Fruit fly (Drosophila melanogaster) whole organism, embryonic: Measurements from ENCODE around the gene CG43251.

Experiments used
- Ada2b ChIP-seq: fragments of 200-800 bp; sonication (Bioruptor generic); IDR thresholded peaks from 2 replicates; pipeline ENCODE4 v1.3.6; 2022; ENCODE audit warnings: missing biosample characterization, missing genetic modification characterization
- Blimp-1 ChIP-seq: fragments of 200-800 bp; sonication (Bioruptor generic); optimal IDR thresholded peaks from 3 replicates; lab custom pipeline; 2018; ENCODE audit warnings: missing biosample characterization, missing genetic modification characterization, mild to moderate bottlenecking, moderate library complexity, missing genetic modification reagents
- CG10267 ChIP-seq: fragments of 200-800 bp; sonication (Bioruptor generic); optimal IDR thresholded peaks from 2 replicates; lab custom pipeline; 2018; ENCODE audit warnings: missing biosample characterization, mild to moderate bottlenecking, missing genetic modification characterization, moderate library complexity
- CG10979 ChIP-seq: fragments of 200-800 bp; sonication (Bioruptor generic); optimal IDR thresholded peaks from 2 replicates; lab custom pipeline; 2018; ENCODE audit warnings: missing biosample characterization, mild to moderate bottlenecking, missing genetic modification characterization, moderate library complexity
- CG11085 ChIP-seq: fragments of 200-800 bp; sonication (Bioruptor generic); IDR thresholded peaks from 2 replicates; pipeline ENCODE4 v1.3.6; 2022; ENCODE audit warnings: missing biosample characterization, missing genetic modification characterization
- CG11093 ChIP-seq: fragments of 200-800 bp; sonication (Bioruptor generic); IDR thresholded peaks from 3 replicates; pipeline ENCODE4 v1.3.6; 2022; ENCODE audit warnings: missing biosample characterization, missing genetic modification characterization
- CG13287 ChIP-seq: fragments of 200-800 bp; sonication (Bioruptor generic); IDR thresholded peaks from 2 replicates; pipeline ENCODE4 v1.3.6; 2022; ENCODE audit warnings: missing biosample characterization, missing genetic modification characterization; ENCODE audit not compliant: partially characterized antibody
- CG15479 ChIP-seq: fragments of 200-800 bp; sonication (Bioruptor generic); optimal IDR thresholded peaks from 3 replicates; lab custom pipeline; 2019; ENCODE audit warnings: missing biosample characterization, mild to moderate bottlenecking, missing genetic modification characterization, moderate library complexity
- CG16779 ChIP-seq: fragments of 200-800 bp; sonication (Bioruptor generic); IDR thresholded peaks from 2 replicates; pipeline ENCODE4 v1.3.6; 2022; ENCODE audit warnings: missing biosample characterization, missing genetic modification characterization
- CG32772 ChIP-seq: fragments of 200-800 bp; sonication (Bioruptor generic); IDR thresholded peaks from 2 replicates; pipeline ENCODE4 v1.3.6; 2022; ENCODE audit warnings: missing biosample characterization, missing genetic modification characterization
- CG3281 ChIP-seq: fragments of 200-800 bp; sonication (Bioruptor generic); optimal IDR thresholded peaks from 3 replicates; lab custom pipeline; 2017; ENCODE audit warnings: missing biosample characterization, mild to moderate bottlenecking, missing genetic modification characterization
- CG34224 ChIP-seq: fragments of 200-800 bp; sonication (Bioruptor generic); IDR thresholded peaks from 3 replicates; pipeline ENCODE4 v1.3.6; 2022; ENCODE audit warnings: missing biosample characterization, missing genetic modification characterization; ENCODE audit not compliant: partially characterized antibody
- CG4360 ChIP-seq: fragments of 200-800 bp; sonication (Bioruptor generic); IDR thresholded peaks from 2 replicates; pipeline ENCODE4 v1.3.6; 2022; ENCODE audit warnings: missing biosample characterization, missing genetic modification characterization
- CG4404 ChIP-seq: fragments of 200-800 bp; sonication (Bioruptor generic); IDR thresholded peaks from 2 replicates; pipeline ENCODE4 v1.3.6; 2022; ENCODE audit warnings: missing biosample characterization, missing genetic modification characterization
- CG6813 ChIP-seq: fragments of 200-800 bp; sonication (Bioruptor generic); optimal IDR thresholded peaks from 2 replicates; lab custom pipeline; 2017; ENCODE audit warnings: missing biosample characterization, missing genetic modification characterization, mild to moderate bottlenecking, moderate library complexity, missing genetic modification reagents
- CG6854 ChIP-seq: fragments of 200-800 bp; sonication (Bioruptor generic); optimal IDR thresholded peaks from 3 replicates; lab custom pipeline; 2017; ENCODE audit warnings: missing biosample characterization, mild to moderate bottlenecking, missing genetic modification characterization
- CG7786 ChIP-seq: fragments of 200-800 bp; sonication (Bioruptor generic); optimal IDR thresholded peaks from 2 replicates; lab custom pipeline; 2016; ENCODE audit warnings: missing biosample characterization, missing genetic modification characterization
- CG7839 ChIP-seq: fragments of 200-800 bp; sonication (Bioruptor generic); optimal IDR thresholded peaks from 3 replicates; lab custom pipeline; 2018; ENCODE audit warnings: missing biosample characterization, mild to moderate bottlenecking, missing genetic modification characterization, moderate library complexity
- CG7987 ChIP-seq: fragments of 200-800 bp; sonication (Bioruptor generic); optimal IDR thresholded peaks from 2 replicates; lab custom pipeline; 2018; ENCODE audit warnings: missing biosample characterization, mild to moderate bottlenecking, missing genetic modification characterization, moderate library complexity
- Dfd ChIP-seq, 2 experiments: fragments of >200 bp; optimal IDR thresholded peaks; 2 replicates each; lab custom pipeline; 2017; ENCODE audit warnings: missing biosample characterization in 2 of 2, missing genetic modification characterization in 2 of 2
- Dp ChIP-seq: fragments of 200-800 bp; sonication (Bioruptor generic); optimal IDR thresholded peaks from 2 replicates; lab custom pipeline; 2018; ENCODE audit warnings: missing biosample characterization, mild to moderate bottlenecking, missing genetic modification characterization, moderate library complexity
- MBD-R2 ChIP-seq: fragments of 200-800 bp; sonication (Bioruptor generic); IDR thresholded peaks from 2 replicates; pipeline ENCODE4 v1.3.6; 2022; ENCODE audit warnings: missing biosample characterization, missing genetic modification characterization
- Max ChIP-seq: fragments of 200-800 bp; sonication (Bioruptor generic); optimal IDR thresholded peaks from 2 replicates; lab custom pipeline; 2016; ENCODE audit warnings: missing biosample characterization, mild to moderate bottlenecking, missing genetic modification characterization
- Meics ChIP-seq: fragments of 200-800 bp; sonication (Bioruptor generic); optimal IDR thresholded peaks from 2 replicates; lab custom pipeline; 2017; ENCODE audit warnings: missing biosample characterization, mild to moderate bottlenecking, missing genetic modification characterization
- Nf-YB ChIP-seq: fragments of 200-800 bp; sonication (Bioruptor generic); optimal IDR thresholded peaks from 3 replicates; lab custom pipeline; 2019; ENCODE audit warnings: missing biosample characterization, mild to moderate bottlenecking, missing genetic modification characterization, moderate library complexity
- Optix ChIP-seq: fragments of 200-800 bp; sonication (Bioruptor generic); IDR thresholded peaks from 3 replicates; pipeline ENCODE4 v1.3.6; 2022; ENCODE audit warnings: missing biosample characterization, missing genetic modification characterization
- Stat92E ChIP-seq, 3 experiments: fragments of >200 bp in 2 of 3; fragments of 200-800 bp in 1 of 3; sonication (Bioruptor generic) in 1 of 3; optimal IDR thresholded peaks; 2 replicates each; lab custom pipeline; 2017 to 2019; ENCODE audit warnings: missing biosample characterization in 3 of 3, missing genetic modification characterization in 3 of 3, mild to moderate bottlenecking in 1 of 3, moderate library complexity in 1 of 3
- ase ChIP-seq: fragments of 200-800 bp; sonication (Bioruptor generic); IDR thresholded peaks from 3 replicates; pipeline ENCODE4 v1.3.6; 2022; ENCODE audit warnings: missing biosample characterization, missing genetic modification characterization
- ci ChIP-seq: fragments of 200-800 bp; sonication (Bioruptor generic); IDR thresholded peaks from 3 replicates; pipeline ENCODE4 v1.3.6; 2022; ENCODE audit warnings: missing biosample characterization, missing genetic modification characterization
- exex ChIP-seq: fragments of 200-800 bp; sonication (Bioruptor generic); optimal IDR thresholded peaks from 4 replicates; lab custom pipeline; 2018; ENCODE audit warnings: missing biosample characterization, mild to moderate bottlenecking, missing genetic modification characterization, moderate library complexity
- ftz-f1 ChIP-seq: fragments of 200-800 bp; sonication (Bioruptor generic); optimal IDR thresholded peaks from 2 replicates; lab custom pipeline; 2016; ENCODE audit warnings: missing biosample characterization, missing genetic modification characterization
- gem ChIP-seq: fragments of 200-800 bp; sonication (Bioruptor generic); optimal IDR thresholded peaks from 2 replicates; lab custom pipeline; 2019; ENCODE audit warnings: missing biosample characterization, mild to moderate bottlenecking, missing genetic modification characterization, moderate library complexity
- gfzf ChIP-seq: fragments of 200-800 bp; sonication (Bioruptor generic); optimal IDR thresholded peaks from 2 replicates; lab custom pipeline; 2016; ENCODE audit warnings: missing biosample characterization, mild to moderate bottlenecking, missing genetic modification characterization, moderate library complexity
- grn ChIP-seq: fragments of 200-800 bp; sonication (Bioruptor generic); optimal IDR thresholded peaks from 3 replicates; lab custom pipeline; 2017; ENCODE audit warnings: missing biosample characterization, missing genetic modification characterization
- gro ChIP-seq: fragments of 200-800 bp; sonication (Bioruptor generic); optimal IDR thresholded peaks from 2 replicates; lab custom pipeline; 2016; ENCODE audit warnings: missing biosample characterization, missing genetic modification characterization
- jigr1 ChIP-seq: fragments of 200-800 bp; sonication (Bioruptor generic); IDR thresholded peaks from 3 replicates; pipeline ENCODE4 v1.3.6; 2022; ENCODE audit warnings: missing biosample characterization, missing genetic modification characterization
- klu ChIP-seq: fragments of 200-800 bp; sonication (Bioruptor generic); IDR thresholded peaks from 2 replicates; pipeline ENCODE4 v1.3.6; 2022; ENCODE audit warnings: missing biosample characterization, missing genetic modification characterization
- lab ChIP-seq: fragments of 200-800 bp; sonication (Bioruptor generic); optimal IDR thresholded peaks from 3 replicates; lab custom pipeline; 2017; ENCODE audit warnings: missing biosample characterization, missing genetic modification characterization, mild to moderate bottlenecking, moderate library complexity, missing genetic modification reagents
- lola ChIP-seq, 3 experiments: fragments of >200 bp in 2 of 3; fragments of 200-800 bp in 1 of 3; sonication (Bioruptor generic) in 1 of 3; optimal IDR thresholded peaks; 2 replicates each; lab custom pipeline; 2017 to 2019; ENCODE audit warnings: missing biosample characterization in 3 of 3, missing genetic modification characterization in 3 of 3, mild to moderate bottlenecking in 1 of 3, moderate library complexity in 1 of 3
- lov ChIP-seq, 2 experiments: fragments of 200-800 bp in 1 of 2; fragments of >200 bp in 1 of 2; sonication (Bioruptor generic) in 1 of 2; IDR thresholded peaks in 1 of 2; optimal IDR thresholded peaks in 1 of 2; 2 replicates in 1 of 2; 3 replicates in 1 of 2; pipeline versions ENCODE4 v1.3.6 to Lab custom; 2017 to 2022; ENCODE audit warnings: missing biosample characterization in 1 of 2, missing genetic modification characterization in 1 of 2
- odd ChIP-seq: fragments of 200-800 bp; sonication (Bioruptor generic); optimal IDR thresholded peaks from 2 replicates; lab custom pipeline; 2017; ENCODE audit warnings: missing biosample characterization, mild to moderate bottlenecking, missing genetic modification characterization
- pan ChIP-seq, 4 experiments: fragments of >200 bp in 3 of 4; fragments of 200-800 bp in 1 of 4; sonication (Bioruptor generic) in 1 of 4; optimal IDR thresholded peaks in 3 of 4; IDR thresholded peaks in 1 of 4; 2 replicates each; pipeline versions ENCODE4 v1.3.6 to Lab custom; 2017 to 2022; ENCODE audit warnings: missing biosample characterization in 2 of 4, missing genetic modification characterization in 2 of 4, mixed read lengths in 1 of 4
- peb ChIP-seq: fragments of 200-800 bp; sonication (Bioruptor generic); IDR thresholded peaks from 2 replicates; pipeline ENCODE4 v1.3.6; 2022; ENCODE audit warnings: missing biosample characterization, missing genetic modification characterization
- pho ChIP-seq: fragments of 200-800 bp; sonication (Bioruptor generic); optimal IDR thresholded peaks from 2 replicates; lab custom pipeline; 2016; ENCODE audit warnings: missing biosample characterization, missing genetic modification characterization
- sna ChIP-seq: fragments of 200-800 bp; sonication (Bioruptor generic); IDR thresholded peaks from 2 replicates; pipeline ENCODE4 v1.3.6; 2022; ENCODE audit warnings: missing biosample characterization, missing genetic modification characterization; ENCODE audit not compliant: partially characterized antibody
- sob ChIP-seq: fragments of 200-800 bp; sonication (Bioruptor generic); IDR thresholded peaks from 2 replicates; pipeline ENCODE4 v1.3.6; 2022; ENCODE audit warnings: missing biosample characterization, missing genetic modification characterization
- wor ChIP-seq: fragments of 200-800 bp; sonication (Bioruptor generic); IDR thresholded peaks from 2 replicates; pipeline ENCODE4 v1.3.6; 2022; ENCODE audit warnings: missing biosample characterization, missing genetic modification characterization
- zen2 ChIP-seq: fragments of 200-800 bp; sonication (Bioruptor generic); IDR thresholded peaks from 3 replicates; pipeline ENCODE4 v1.3.6; 2022; ENCODE audit warnings: missing biosample characterization, missing genetic modification characterization; ENCODE audit not compliant: partially characterized antibody
- zf30C ChIP-seq: fragments of 200-800 bp; sonication (Bioruptor generic); optimal IDR thresholded peaks from 3 replicates; lab custom pipeline; 2018; ENCODE audit warnings: missing biosample characterization, mild to moderate bottlenecking, missing genetic modification characterization

Gene CG43251

dm6 chr3L:20769350-20769749, 10.7 kb downstream of the CG43251 start, which contains the start of the genes CG4074 and CG4186 (continued):
- peak; percentile 28 for TF ChIP-seq Dp
- no peak for TF ChIP-seq peb (GFP tag; lab: Robert Waterston, UW)
- TF ChIP-seq Meics (GFP tag; lab: Kevin White, UChicago), result no peak
- no peak for TF ChIP-seq lola (GFP tag; optimal IDR thresholded peaks at IDR 0.05; lab: Kevin White, UChicago)
- TF ChIP-seq pan (optimal IDR thresholded peaks at IDR 0.05; lab: Kevin White, UChicago), result no peak
- no peak for TF ChIP-seq pan (GFP tag; optimal IDR thresholded peaks at IDR 0.05 in 1 of 2, IDR thresholded peaks at IDR 0.05 in 1 of 2)
- TF ChIP-seq ftz-f1, result no peak
- no peak for TF ChIP-seq sob (GFP tag; lab: Robert Waterston, UW)
- no peak for TF ChIP-seq Ada2b (GFP tag; lab: Robert Waterston, UW)
- no peak for TF ChIP-seq lab (GFP tag; lab: Kevin White, UChicago)
- peak; percentile 30 for TF ChIP-seq CG10267 (tag; lab: Kevin White, UChicago)
- no peak for TF ChIP-seq zf30C
- TF ChIP-seq CG11085 (GFP tag; lab: Robert Waterston, UW), result no peak
- TF ChIP-seq sna (GFP tag; lab: Robert Waterston, UW), result peak; percentile 52
- TF ChIP-seq CG15479 (GFP tag; lab: Kevin White, UChicago), result no peak
- no peak for TF ChIP-seq klu (GFP tag; lab: Robert Waterston, UW)
- TF ChIP-seq CG7786 (GFP tag; lab: Kevin White, UChicago), result no peak
- no peak for TF ChIP-seq CG4360 (GFP tag; lab: Robert Waterston, UW)
- TF ChIP-seq Blimp-1, result no peak
- TF ChIP-seq CG11093 (GFP tag; lab: Robert Waterston, UW), result no peak
- no peak for TF ChIP-seq jigr1
- no peak for TF ChIP-seq gem
- TF ChIP-seq odd (GFP tag; lab: Kevin White, UChicago), result no peak
- no peak for TF ChIP-seq grn
- no peak for TF ChIP-seq CG4404
- no peak for TF ChIP-seq ase
- TF ChIP-seq CG6854, result no peak
- TF ChIP-seq Max (GFP tag; lab: Kevin White, UChicago), result no peak
- TF ChIP-seq CG32772 (GFP tag; lab: Robert Waterston, UW), result no peak
- no peak for TF ChIP-seq Stat92E (GFP tag; optimal IDR thresholded peaks at IDR 0.05; lab: Kevin White, UChicago)
- TF ChIP-seq MBD-R2, result peak; percentile 96
- no peak for TF ChIP-seq zen2
- TF ChIP-seq CG3281 (GFP tag; lab: Kevin White, UChicago), result peak; percentile 28
- TF ChIP-seq ci (GFP tag; lab: Robert Waterston, UW), result no peak
- peak; percentile 53; the same call in 1 of the 3 replicates for TF ChIP-seq CG34224 (GFP tag; lab: Robert Waterston, UW)
- TF ChIP-seq Nf-YB (GFP tag; lab: Kevin White, UChicago), result peak; percentile 52
- no peak for TF ChIP-seq lov (optimal IDR thresholded peaks at IDR 0.05; lab: Kevin White, UChicago)
- TF ChIP-seq lov (GFP tag; IDR thresholded peaks at IDR 0.05; lab: Robert Waterston, UW), result no peak
- no peak for TF ChIP-seq pho (GFP tag; lab: Kevin White, UChicago)
- no peak for TF ChIP-seq CG7839 (tag; lab: Kevin White, UChicago)
- no peak for TF ChIP-seq Optix (GFP tag; lab: Robert Waterston, UW)
- no peak for TF ChIP-seq CG6813 (GFP tag; lab: Kevin White, UChicago)
- no peak for TF ChIP-seq gfzf (GFP tag; lab: Kevin White, UChicago)
- peak; percentile 62 for TF ChIP-seq CG13287 (GFP tag; lab: Robert Waterston, UW)
- no peak for TF ChIP-seq wor (GFP tag; lab: Robert Waterston, UW)
- no peak for TF ChIP-seq CG16779 (GFP tag; lab: Robert Waterston, UW)
- TF ChIP-seq CG7987, result peak; percentile 18
- peak; percentile 40 for TF ChIP-seq exex (tag; lab: Kevin White, UChicago)
- TF ChIP-seq Dfd (GFP tag; optimal IDR thresholded peaks at IDR 0.05; lab: Kevin White, UChicago), result no peak
- peak; percentile 22 for TF ChIP-seq gro (GFP tag; lab: Kevin White, UChicago)
- peak; percentile 4 for TF ChIP-seq CG10979
